Fruit fly (Drosophila melanogaster): Measurements from ENCODE around the gene CG31659.

The CG31659 gene

dm6 chr2L:1315283-1315682, 44.3 kb downstream of the CG31659 start (continued):
- no peak for TF ChIP-seq sob (GFP tag; IDR thresholded peaks at IDR 0.05)
- TF ChIP-seq lmd (GFP tag; IDR thresholded peaks at IDR 0.05), result peak; percentile 17; the same call in 1 of the 2 replicates
- TF ChIP-seq CG34376 (GFP tag; optimal IDR thresholded peaks at IDR 0.05), result no peak
- TF ChIP-seq CG2116 (GFP tag; optimal IDR thresholded peaks at IDR 0.05), result no peak
- TF ChIP-seq CG14441 (GFP tag; IDR thresholded peaks at IDR 0.05), result 0 out of 2 replicates have a peak, but pooled peaks have one; percentile 14
- peak; percentile 54 for TF ChIP-seq Med (GFP tag)
- TF ChIP-seq CG4404 (GFP tag; IDR thresholded peaks at IDR 0.05), result peak; percentile 18; the same call in 1 of the 2 replicates

- peak; percentile 30; the same call in 2 of the 3 replicates for TF ChIP-seq ci (GFP tag; IDR thresholded peaks at IDR 0.05)
- peak; percentile 18 for TF ChIP-seq CG7839 (tag; optimal IDR thresholded peaks at IDR 0.05)
- peak; percentile 4 for TF ChIP-seq fd96Cb (tag; optimal IDR thresholded peaks at IDR 0.05)
- peak; percentile 57; the same call in 1 of the 2 replicates for TF ChIP-seq CG17328 (GFP tag; IDR thresholded peaks at IDR 0.05)
- peak; percentile 40 for TF ChIP-seq ATbp (GFP tag; optimal IDR thresholded peaks at IDR 0.05)
- peak; percentile 5 for TF ChIP-seq nmo (GFP tag; optimal IDR thresholded peaks at IDR 0.05)
- peak; percentile 19 for TF ChIP-seq CG12391 (tag; optimal IDR thresholded peaks at IDR 0.05)
- peak; percentile 72 for TF ChIP-seq sens (GFP tag)
- TF ChIP-seq zen2 (GFP tag; IDR thresholded peaks at IDR 0.05; ENCODE audit: partially characterized antibody), result no peak
- TF ChIP-seq pita (GFP tag; optimal IDR thresholded peaks at IDR 0.05), result no peak
- peak; percentile 8; the same call in 1 of the 2 replicates for TF ChIP-seq ranshi (GFP tag; IDR thresholded peaks at IDR 0.05)
- TF ChIP-seq sim (GFP tag; IDR thresholded peaks at IDR 0.05), result no peak
- TF ChIP-seq sisA (GFP tag; IDR thresholded peaks at IDR 0.05), result peak; percentile 39; the same call in 1 of the 2 replicates
- peak; percentile 21 for TF ChIP-seq PHDP (tag; optimal IDR thresholded peaks at IDR 0.05)
- no peak for TF ChIP-seq fd102C (GFP tag; optimal IDR thresholded peaks at IDR 0.05)
- peak; percentile 13 for TF ChIP-seq CG11504 (tag; optimal IDR thresholded peaks at IDR 0.05)
- no peak for TF ChIP-seq Abd-B (GFP tag; optimal IDR thresholded peaks at IDR 0.05)
- 0 out of 3 replicates have a peak, but pooled peaks have one; percentile 29 for TF ChIP-seq zfh1 (GFP tag; IDR thresholded peaks at IDR 0.05)
- peak; percentile 39 for TF ChIP-seq CG1603 (tag; optimal IDR thresholded peaks at IDR 0.05)
- TF ChIP-seq Meics (GFP tag; optimal IDR thresholded peaks at IDR 0.05), result no peak
- no peak for TF ChIP-seq prd (optimal IDR thresholded peaks at IDR 0.05)
- TF ChIP-seq prd (GFP tag; IDR thresholded peaks at IDR 0.05), result peak; percentile 30; the same call in 1 of the 3 replicates
- TF ChIP-seq lmd (GFP tag; IDR thresholded peaks at IDR 0.05), result peak; percentile 33; the same call in 1 of the 2 replicates
- no peak for TF ChIP-seq CG6272 (GFP tag; IDR thresholded peaks at IDR 0.05)
- peak in 1 of 2 experiments; percentile 25 for TF ChIP-seq bsh (GFP tag; optimal IDR thresholded peaks at IDR 0.05)
- peak; percentile 66 for TF ChIP-seq Med (GFP tag)
- TF ChIP-seq otp (GFP tag; IDR thresholded peaks at IDR 0.05), result 0 out of 3 replicates have a peak, but pooled peaks have one; percentile 17
- peak; percentile 37 for TF ChIP-seq Sox102F (GFP tag; optimal IDR thresholded peaks at IDR 0.05)
- TF ChIP-seq row (GFP tag; IDR thresholded peaks at IDR 0.05), result 0 out of 3 replicates have a peak, but pooled peaks have one; percentile 33
- TF ChIP-seq Blimp-1 (GFP tag; optimal IDR thresholded peaks at IDR 0.05), result peak; percentile 18
- TF ChIP-seq dmrt99B (tag; optimal IDR thresholded peaks at IDR 0.05), result peak; percentile 36
- TF ChIP-seq HLH3B (GFP tag; IDR thresholded peaks at IDR 0.05), result peak; percentile 42; the same call in 1 of the 2 replicates
- peak; percentile 47 for TF ChIP-seq gem (tag; optimal IDR thresholded peaks at IDR 0.05)
Observed at dm6 chr2L:1312321-1312720, 47.3 kb downstream of the CG31659 start.

Data from whole organism, embryonic.